Fruit fly (Drosophila melanogaster) whole organism, embryonic: ENCODE data around the gene Hr83.

Experiments
- Adf1 ChIP-seq: fragments of 200-800 bp; sonication (Bioruptor generic); IDR thresholded peaks from 2 replicates; pipeline ENCODE4 v1.3.6; 2022; ENCODE audit warnings: missing biosample characterization, missing genetic modification characterization
- Blimp-1 ChIP-seq: fragments of 200-800 bp; sonication (Bioruptor generic); optimal IDR thresholded peaks from 3 replicates; lab custom pipeline; 2018; ENCODE audit warnings: missing biosample characterization, missing genetic modification characterization, mild to moderate bottlenecking, moderate library complexity, missing genetic modification reagents
- CG10209 ChIP-seq: fragments of 200-800 bp; sonication (Bioruptor generic); optimal IDR thresholded peaks from 3 replicates; lab custom pipeline; 2017; ENCODE audit warnings: missing biosample characterization, mild to moderate bottlenecking, missing genetic modification characterization, missing genetic modification reagents
- CG10366 ChIP-seq: fragments of 200-800 bp; sonication (Bioruptor generic); IDR thresholded peaks from 2 replicates; pipeline ENCODE4 v1.3.6; 2022; ENCODE audit warnings: missing biosample characterization, missing genetic modification characterization
- CG11695 ChIP-seq: fragments of 200-800 bp; sonication (Bioruptor generic); IDR thresholded peaks from 3 replicates; pipeline ENCODE4 v1.3.6; 2022; ENCODE audit warnings: missing biosample characterization, missing genetic modification characterization
- CG12659 ChIP-seq: fragments of 200-800 bp; sonication (Bioruptor generic); optimal IDR thresholded peaks from 3 replicates; lab custom pipeline; 2017; ENCODE audit warnings: mild to moderate bottlenecking, missing biosample characterization, missing genetic modification reagents, missing genetic modification characterization
- CG13775 ChIP-seq: fragments of 200-800 bp; sonication (Bioruptor generic); optimal IDR thresholded peaks from 3 replicates; lab custom pipeline; 2017; ENCODE audit warnings: missing biosample characterization, mild to moderate bottlenecking, missing genetic modification characterization
- CG13894 ChIP-seq: fragments of 200-800 bp; sonication (Bioruptor generic); optimal IDR thresholded peaks from 3 replicates; lab custom pipeline; 2018; ENCODE audit warnings: missing biosample characterization, mild to moderate bottlenecking, missing genetic modification characterization, moderate library complexity
- CG14050 ChIP-seq: fragments of 200-800 bp; sonication (Bioruptor generic); IDR thresholded peaks from 3 replicates; pipeline ENCODE4 v1.3.6; 2022; ENCODE audit warnings: missing biosample characterization, missing genetic modification characterization
- CG14441 ChIP-seq: fragments of 200-800 bp; sonication (Bioruptor generic); IDR thresholded peaks from 2 replicates; pipeline ENCODE4 v1.3.6; 2022; ENCODE audit warnings: missing biosample characterization, missing genetic modification characterization
- CG14860 ChIP-seq: fragments of 200-800 bp; sonication (Bioruptor generic); IDR thresholded peaks from 3 replicates; pipeline ENCODE4 v1.3.6; 2022; ENCODE audit warnings: missing biosample characterization, missing genetic modification characterization; ENCODE audit not compliant: partially characterized antibody
- CG14965 ChIP-seq: fragments of 200-800 bp; sonication (Bioruptor generic); optimal IDR thresholded peaks from 2 replicates; lab custom pipeline; 2016; ENCODE audit warnings: missing biosample characterization, missing genetic modification characterization, borderline replicate concordance
- CG33557 ChIP-seq: fragments of 200-800 bp; sonication (Bioruptor generic); optimal IDR thresholded peaks from 2 replicates; lab custom pipeline; 2019; ENCODE audit warnings: missing biosample characterization, mild to moderate bottlenecking, missing genetic modification characterization, moderate library complexity
- CG4328 ChIP-seq: fragments of 200-800 bp; sonication (Bioruptor generic); optimal IDR thresholded peaks from 3 replicates; lab custom pipeline; 2017; ENCODE audit warnings: missing biosample characterization, missing genetic modification reagents, missing genetic modification characterization
- CG4820 ChIP-seq: fragments of 200-800 bp; sonication (Bioruptor generic); optimal IDR thresholded peaks from 3 replicates; lab custom pipeline; 2016; ENCODE audit warnings: missing biosample characterization, missing genetic modification characterization
- CG5953 ChIP-seq: fragments of 200-800 bp; sonication (Bioruptor generic); IDR thresholded peaks from 2 replicates; pipeline ENCODE4 v1.3.6; 2022; ENCODE audit warnings: missing biosample characterization, missing genetic modification characterization
- CG7372 ChIP-seq: fragments of 200-800 bp; sonication (Bioruptor generic); IDR thresholded peaks from 2 replicates; pipeline ENCODE4 v1.3.6; 2022; ENCODE audit warnings: missing biosample characterization, missing genetic modification characterization
- CG7839 ChIP-seq: fragments of 200-800 bp; sonication (Bioruptor generic); optimal IDR thresholded peaks from 3 replicates; lab custom pipeline; 2018; ENCODE audit warnings: missing biosample characterization, mild to moderate bottlenecking, missing genetic modification characterization, moderate library complexity
- CG7928 ChIP-seq: fragments of 200-800 bp; sonication (Bioruptor generic); optimal IDR thresholded peaks from 2 replicates; lab custom pipeline; 2017; ENCODE audit warnings: missing biosample characterization, mild to moderate bottlenecking, missing genetic modification characterization
- CG7963 ChIP-seq: fragments of 200-800 bp; sonication (Bioruptor generic); IDR thresholded peaks from 3 replicates; pipeline ENCODE4 v1.3.6; 2022; ENCODE audit warnings: missing biosample characterization, missing genetic modification characterization; ENCODE audit not compliant: partially characterized antibody
- CG8290 ChIP-seq, 3 experiments: fragments of 200-800 bp; sonication (Bioruptor generic); optimal IDR thresholded peaks; 2 replicates each; lab custom pipeline; 2016 to 2019; ENCODE audit warnings: missing biosample characterization in 3 of 3, missing genetic modification characterization in 3 of 3, mild to moderate bottlenecking in 2 of 3, moderate library complexity in 1 of 3
- CG8944 ChIP-seq: fragments of 200-800 bp; sonication (Bioruptor generic); optimal IDR thresholded peaks from 3 replicates; lab custom pipeline; 2016; ENCODE audit warnings: missing biosample characterization, missing genetic modification characterization
- Dbx ChIP-seq: fragments of 200-800 bp; sonication (Bioruptor generic); IDR thresholded peaks from 3 replicates; pipeline ENCODE4 v1.3.6; 2022; ENCODE audit warnings: missing biosample characterization, missing genetic modification characterization
- Dip2 ChIP-seq: fragments of 200-800 bp; sonication (Bioruptor generic); IDR thresholded peaks from 2 replicates; pipeline ENCODE4 v1.3.6; 2022; ENCODE audit warnings: missing biosample characterization, missing genetic modification characterization
- Dll ChIP-seq: fragments of 200-800 bp; sonication (Bioruptor generic); IDR thresholded peaks from 4 replicates; pipeline ENCODE4 v1.3.6; 2022; ENCODE audit warnings: missing biosample characterization, missing genetic modification characterization; ENCODE audit not compliant: partially characterized antibody
- Fer3 ChIP-seq: fragments of 200-800 bp; sonication (Bioruptor generic); optimal IDR thresholded peaks from 2 replicates; lab custom pipeline; 2018; ENCODE audit warnings: missing biosample characterization, mild to moderate bottlenecking, missing genetic modification characterization, moderate library complexity
- HLH4C ChIP-seq: fragments of 200-800 bp; sonication (Bioruptor generic); IDR thresholded peaks from 3 replicates; pipeline ENCODE4 v1.3.6; 2022; ENCODE audit warnings: missing biosample characterization, missing genetic modification characterization; ENCODE audit not compliant: partially characterized antibody
- HLH54F ChIP-seq: fragments of 200-800 bp; sonication (Bioruptor generic); optimal IDR thresholded peaks from 3 replicates; lab custom pipeline; 2016; ENCODE audit warnings: missing biosample characterization, missing genetic modification characterization
- Hsf ChIP-seq: fragments of 200-800 bp; sonication (Bioruptor generic); optimal IDR thresholded peaks from 3 replicates; lab custom pipeline; 2016; ENCODE audit warnings: missing biosample characterization, missing genetic modification characterization
- Nf-YB ChIP-seq: fragments of 200-800 bp; sonication (Bioruptor generic); optimal IDR thresholded peaks from 3 replicates; lab custom pipeline; 2019; ENCODE audit warnings: missing biosample characterization, mild to moderate bottlenecking, missing genetic modification characterization, moderate library complexity
- Pdp1 ChIP-seq, 2 experiments: fragments of 200-800 bp; sonication (Bioruptor generic); optimal IDR thresholded peaks; 3 replicates each; lab custom pipeline; 2016; ENCODE audit warnings: missing biosample characterization in 2 of 2, missing genetic modification characterization in 2 of 2, mild to moderate bottlenecking in 1 of 2, moderate library complexity in 1 of 2
- Poxn ChIP-seq: fragments of 200-800 bp; sonication (Bioruptor generic); IDR thresholded peaks from 2 replicates; pipeline ENCODE4 v1.3.6; 2022; ENCODE audit warnings: missing biosample characterization, missing genetic modification characterization
- Sox100B ChIP-seq: fragments of 200-800 bp; sonication (Bioruptor generic); optimal IDR thresholded peaks from 3 replicates; lab custom pipeline; 2018; ENCODE audit warnings: missing biosample characterization, mild to moderate bottlenecking, missing genetic modification characterization
- YL-1 ChIP-seq: fragments of 200-800 bp; sonication (Bioruptor generic); optimal IDR thresholded peaks from 3 replicates; lab custom pipeline; 2017; ENCODE audit warnings: missing biosample characterization, mild to moderate bottlenecking, missing genetic modification characterization
- cg ChIP-seq: fragments of 200-800 bp; sonication (Bioruptor generic); optimal IDR thresholded peaks from 3 replicates; lab custom pipeline; 2019; ENCODE audit warnings: missing biosample characterization, mild to moderate bottlenecking, missing genetic modification characterization, moderate library complexity
- fd3F ChIP-seq: fragments of 200-800 bp; sonication (Bioruptor generic); optimal IDR thresholded peaks from 2 replicates; lab custom pipeline; 2018; ENCODE audit warnings: missing biosample characterization, mild to moderate bottlenecking, missing genetic modification characterization, moderate library complexity
- fru ChIP-seq: fragments of >200 bp; optimal IDR thresholded peaks from 2 replicates; lab custom pipeline; 2017
- grn ChIP-seq: fragments of 200-800 bp; sonication (Bioruptor generic); optimal IDR thresholded peaks from 3 replicates; lab custom pipeline; 2017; ENCODE audit warnings: missing biosample characterization, missing genetic modification characterization
- ind ChIP-seq: fragments of 200-800 bp; sonication (Bioruptor generic); optimal IDR thresholded peaks from 3 replicates; lab custom pipeline; 2016; ENCODE audit warnings: missing biosample characterization, missing genetic modification characterization
- lola ChIP-seq, 3 experiments: fragments of >200 bp in 2 of 3; fragments of 200-800 bp in 1 of 3; sonication (Bioruptor generic) in 1 of 3; optimal IDR thresholded peaks; 2 replicates each; lab custom pipeline; 2017 to 2019; ENCODE audit warnings: missing biosample characterization in 3 of 3, missing genetic modification characterization in 3 of 3, mild to moderate bottlenecking in 1 of 3, moderate library complexity in 1 of 3
- mld ChIP-seq: fragments of 200-800 bp; sonication (Bioruptor generic); IDR thresholded peaks from 3 replicates; pipeline ENCODE4 v1.3.6; 2022; ENCODE audit warnings: missing biosample characterization, missing genetic modification characterization; ENCODE audit not compliant: partially characterized antibody
- nerfin-2 ChIP-seq: fragments of 200-800 bp; sonication (Bioruptor generic); IDR thresholded peaks from 2 replicates; pipeline ENCODE4 v1.3.6; 2022; ENCODE audit warnings: missing biosample characterization, missing genetic modification characterization; ENCODE audit not compliant: partially characterized antibody
- odd ChIP-seq: fragments of 200-800 bp; sonication (Bioruptor generic); optimal IDR thresholded peaks from 2 replicates; lab custom pipeline; 2017; ENCODE audit warnings: missing biosample characterization, mild to moderate bottlenecking, missing genetic modification characterization
- otp ChIP-seq: fragments of 200-800 bp; sonication (Bioruptor generic); IDR thresholded peaks from 3 replicates; pipeline ENCODE4, ENCODE4 v1.3.6; 2022; ENCODE audit warnings: missing biosample characterization, missing genetic modification characterization
- schlank ChIP-seq: fragments of 200-800 bp; sonication (Bioruptor generic); optimal IDR thresholded peaks from 2 replicates; lab custom pipeline; 2018; ENCODE audit warnings: missing biosample characterization, mild to moderate bottlenecking, missing genetic modification characterization
- slou ChIP-seq: fragments of 200-800 bp; sonication (Bioruptor generic); optimal IDR thresholded peaks from 3 replicates; lab custom pipeline; 2016; ENCODE audit warnings: missing biosample characterization, missing genetic modification characterization
- sr ChIP-seq: fragments of 200-800 bp; sonication (Bioruptor generic); IDR thresholded peaks from 3 replicates; pipeline ENCODE4 v1.3.6; 2022; ENCODE audit warnings: missing biosample characterization, missing genetic modification characterization
- zen2 ChIP-seq: fragments of 200-800 bp; sonication (Bioruptor generic); IDR thresholded peaks from 3 replicates; pipeline ENCODE4 v1.3.6; 2022; ENCODE audit warnings: missing biosample characterization, missing genetic modification characterization; ENCODE audit not compliant: partially characterized antibody

Gene Hr83

DNA sequence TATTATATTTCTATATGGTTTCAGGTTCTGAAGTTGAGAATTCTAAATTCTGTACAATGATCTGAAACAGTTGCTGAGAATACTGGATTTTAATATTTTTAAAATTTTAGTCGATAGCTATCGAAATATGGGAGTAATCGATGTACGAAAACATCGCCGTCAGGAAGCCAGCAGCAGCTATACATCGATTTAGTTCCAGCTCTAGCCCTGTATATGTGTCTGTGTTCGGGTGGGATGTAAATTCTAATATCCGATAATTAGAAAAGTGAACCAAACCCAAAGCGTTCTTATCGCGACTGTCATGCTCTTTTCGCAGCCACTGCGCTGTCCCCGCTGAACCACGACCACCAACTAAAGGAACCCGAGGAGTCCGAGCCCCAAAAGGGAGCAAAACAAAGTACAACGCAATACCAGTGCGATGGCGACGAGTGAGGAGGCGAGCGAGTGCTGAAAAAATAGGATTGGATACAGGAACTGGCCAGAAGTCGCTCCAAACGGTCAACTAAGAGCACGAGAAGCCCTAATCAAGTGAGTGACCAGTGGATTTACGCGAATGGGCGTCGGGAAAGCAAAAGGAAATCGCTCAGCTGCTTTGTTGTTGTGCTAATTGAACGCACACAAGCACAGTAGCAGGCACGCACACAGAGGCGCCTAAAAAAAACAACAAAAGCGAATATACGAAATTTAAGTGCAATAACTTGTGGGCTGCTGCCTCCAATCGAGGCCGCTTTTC, 33.9 kb downstream of the Hr83 start, which contains the start of gene gzl (continued):
- no peak for TF ChIP-seq fru (lab: Kevin White, UChicago)
- no peak for TF ChIP-seq CG5953 (GFP tag; lab: Robert Waterston, UW)
- TF ChIP-seq ind = no peak
- no peak for TF ChIP-seq CG8290 (GFP tag; optimal IDR thresholded peaks at IDR 0.05; lab: Kevin White, UChicago)
- TF ChIP-seq CG8290 (tag; optimal IDR thresholded peaks at IDR 0.05; lab: Kevin White, UChicago) = no peak
- TF ChIP-seq CG7839 = no peak
- TF ChIP-seq Nf-YB = no peak
- no peak for TF ChIP-seq Blimp-1 (GFP tag; lab: Kevin White, UChicago)
- no peak for TF ChIP-seq Fer3 (tag; lab: Kevin White, UChicago)
- no peak for TF ChIP-seq CG14965 (GFP tag; lab: Kevin White, UChicago)
- TF ChIP-seq CG14860 = peak; percentile 96
- TF ChIP-seq odd = no peak
- no peak for TF ChIP-seq Dip2 (GFP tag; lab: Robert Waterston, UW)
- no peak for TF ChIP-seq sr
- no peak for TF ChIP-seq CG4328 (GFP tag; lab: Kevin White, UChicago)
- no peak for TF ChIP-seq CG8944 (GFP tag; lab: Kevin White, UChicago)
- no peak for TF ChIP-seq CG11695 (GFP tag; lab: Robert Waterston, UW)
- peak; percentile 96 for TF ChIP-seq HLH4C (GFP tag; lab: Robert Waterston, UW)
- TF ChIP-seq fd3F (GFP tag; lab: Kevin White, UChicago) = no peak
- 0 out of 3 replicates have a peak, but pooled peaks have one; percentile 8 for TF ChIP-seq Dbx (GFP tag; lab: Robert Waterston, UW)
- TF ChIP-seq CG7928 = no peak
- no peak for TF ChIP-seq otp (GFP tag; lab: Robert Waterston, UW)
- TF ChIP-seq nerfin-2 (GFP tag; lab: Robert Waterston, UW) = peak; percentile 94
- no peak for TF ChIP-seq Sox100B (GFP tag; lab: Kevin White, UChicago)
- peak; percentile 29 for TF ChIP-seq CG12659 (GFP tag; lab: Kevin White, UChicago)
- no peak for TF ChIP-seq Pdp1 (GFP tag; optimal IDR thresholded peaks at IDR 0.05; lab: Kevin White, UChicago)
- TF ChIP-seq mld (GFP tag; lab: Robert Waterston, UW) = peak; percentile 94
- TF ChIP-seq cg = peak; percentile 93
- no peak for TF ChIP-seq CG14050 (GFP tag; lab: Robert Waterston, UW)
- TF ChIP-seq lola (GFP tag; optimal IDR thresholded peaks at IDR 0.05; lab: Kevin White, UChicago) = no peak
- TF ChIP-seq schlank (tag; lab: Kevin White, UChicago) = no peak
- no peak for TF ChIP-seq grn (GFP tag; lab: Kevin White, UChicago)
- no peak for TF ChIP-seq Hsf (GFP tag; lab: Kevin White, UChicago)
- TF ChIP-seq CG13775 = no peak
- TF ChIP-seq YL-1 (GFP tag; lab: Kevin White, UChicago) = peak; percentile 72
- peak; percentile 30; the same call in 1 of the 2 replicates for TF ChIP-seq Adf1 (GFP tag; lab: Robert Waterston, UW)
- peak; percentile 94 for TF ChIP-seq Dll (GFP tag; lab: Robert Waterston, UW)
- no peak for TF ChIP-seq CG10366 (GFP tag; lab: Robert Waterston, UW)
- no peak for TF ChIP-seq HLH54F
- peak; percentile 96 for TF ChIP-seq CG7963 (GFP tag; lab: Robert Waterston, UW)
- TF ChIP-seq slou (GFP tag; lab: Kevin White, UChicago) = no peak
- TF ChIP-seq CG13894 = no peak
- peak; percentile 97 for TF ChIP-seq zen2 (GFP tag; lab: Robert Waterston, UW)
- TF ChIP-seq Poxn = no peak
- TF ChIP-seq CG33557 (GFP tag; lab: Kevin White, UChicago) = no peak
- no peak for TF ChIP-seq CG7372 (GFP tag; lab: Robert Waterston, UW)
- no peak for TF ChIP-seq CG10209 (GFP tag; lab: Kevin White, UChicago)
- no peak for TF ChIP-seq CG14441 (GFP tag; lab: Robert Waterston, UW)
- TF ChIP-seq CG4820 (GFP tag; lab: Kevin White, UChicago) = no peak
